Worm (Caenorhabditis elegans) whole organism, L3 larva: Measurements from ENCODE around the gene C07B5.8.

Experiments used
- aly-2 ChIP-seq: fragments of 150-350 bp; optimal IDR thresholded peaks from 2 replicates; lab custom pipeline; 2014; ENCODE audit warnings: missing biosample characterization, missing genetic modification characterization
- ama-1 ChIP-seq: fragments of 150-350 bp; optimal IDR thresholded peaks from 2 replicates; lab custom pipeline; 2018
- ceh-16 ChIP-seq: sonication (generic microtip); optimal IDR thresholded peaks from 2 replicates; lab custom pipeline; 2017; ENCODE audit warnings: missing biosample characterization, missing genetic modification characterization
- ceh-28 ChIP-seq: fragments of 150-350 bp; optimal IDR thresholded peaks from 2 replicates; lab custom pipeline; 2014; ENCODE audit warnings: missing biosample characterization, missing genetic modification reagents, missing genetic modification characterization
- ceh-82 ChIP-seq: fragments of 150-350 bp; optimal IDR thresholded peaks from 2 replicates; lab custom pipeline; 2014; ENCODE audit warnings: missing biosample characterization, missing genetic modification characterization
- daf-12 ChIP-seq: fragments of 150-350 bp; optimal IDR thresholded peaks from 2 replicates; lab custom pipeline; 2014; ENCODE audit warnings: missing biosample characterization, missing genetic modification reagents, missing genetic modification characterization
- egl-27 ChIP-seq: sonication (generic microtip); optimal IDR thresholded peaks from 4 replicates; lab custom pipeline; 2017; ENCODE audit warnings: missing biosample characterization, missing genetic modification reagents, missing genetic modification characterization
- egl-5 ChIP-seq: fragments of 150-350 bp; optimal IDR thresholded peaks from 2 replicates; lab custom pipeline; 2017; ENCODE audit warnings: missing biosample characterization, missing genetic modification reagents, missing genetic modification characterization, inconsistent platforms
- elt-1 ChIP-seq: fragments of 150-350 bp; optimal IDR thresholded peaks from 2 replicates; lab custom pipeline; 2014; ENCODE audit warnings: missing biosample characterization, missing genetic modification characterization
- elt-2 ChIP-seq: sonication (generic microtip); optimal IDR thresholded peaks from 2 replicates; lab custom pipeline; 2016; ENCODE audit warnings: missing genetic modification reagents, mild to moderate bottlenecking, missing genetic modification characterization, missing compliant biosample characterization
- elt-3 ChIP-seq, 3 experiments: fragments of 150-350 bp in 1 of 3; sonication (generic microtip) in 2 of 3; optimal IDR thresholded peaks; 2 replicates in 2 of 3; 4 replicates in 1 of 3; lab custom pipeline; 2014 to 2017; ENCODE audit warnings: missing biosample characterization in 3 of 3, missing genetic modification characterization in 3 of 3
- eor-1 ChIP-seq, 2 experiments: fragments of 150-350 bp; optimal IDR thresholded peaks; 2 replicates each; lab custom pipeline; 2014 to 2018; ENCODE audit warnings: missing biosample characterization in 2 of 2, missing genetic modification characterization in 2 of 2
- fkh-10 ChIP-seq: sonication (generic microtip); optimal IDR thresholded peaks from 2 replicates; lab custom pipeline; 2017; ENCODE audit warnings: missing biosample characterization, missing genetic modification reagents, missing genetic modification characterization
- lin-15B ChIP-seq: fragments of 150-350 bp; optimal IDR thresholded peaks from 2 replicates; lab custom pipeline; 2014; ENCODE audit warnings: missing biosample characterization, missing genetic modification characterization
- lin-39 ChIP-seq: fragments of 150-350 bp; optimal IDR thresholded peaks from 2 replicates; lab custom pipeline; 2018; ENCODE audit warnings: missing biosample characterization, missing genetic modification reagents, missing genetic modification characterization
- mml-1 ChIP-seq: fragments of 150-350 bp; sonication (generic microtip); optimal IDR thresholded peaks from 3 replicates; lab custom pipeline; 2014; ENCODE audit warnings: missing biosample characterization, missing genetic modification characterization
- nfya-1 ChIP-seq: sonication (generic microtip); optimal IDR thresholded peaks from 2 replicates; lab custom pipeline; 2017; ENCODE audit warnings: missing genetic modification characterization, mild to moderate bottlenecking, missing compliant biosample characterization, antibody characterized with exemption, moderate library complexity; ENCODE audit not compliant: insufficient read depth
- nhr-11 ChIP-seq: fragments of 150-350 bp; optimal IDR thresholded peaks from 2 replicates; lab custom pipeline; 2014; ENCODE audit warnings: missing biosample characterization, missing genetic modification characterization
- nhr-23 ChIP-seq: fragments of 150-350 bp; optimal IDR thresholded peaks from 2 replicates; lab custom pipeline; 2014; ENCODE audit warnings: missing biosample characterization, missing genetic modification reagents, missing genetic modification characterization
- nhr-237 ChIP-seq: fragments of 150-350 bp; optimal IDR thresholded peaks from 2 replicates; lab custom pipeline; 2014; ENCODE audit warnings: missing biosample characterization, missing genetic modification characterization
- nhr-25 ChIP-seq: sonication (generic microtip); optimal IDR thresholded peaks from 2 replicates; lab custom pipeline; 2017; ENCODE audit warnings: missing biosample characterization, missing genetic modification characterization
- nhr-43 ChIP-seq: sonication (generic microtip); optimal IDR thresholded peaks from 2 replicates; lab custom pipeline; 2016; ENCODE audit warnings: mild to moderate bottlenecking, missing genetic modification characterization, missing compliant biosample characterization; ENCODE audit not compliant: poor library complexity, severe bottlenecking
- nhr-67 ChIP-seq: fragments of 150-350 bp; optimal IDR thresholded peaks from 2 replicates; lab custom pipeline; 2014; ENCODE audit warnings: missing biosample characterization, missing genetic modification characterization
- nhr-76 ChIP-seq: fragments of 150-350 bp; sonication (generic microtip); optimal IDR thresholded peaks from 5 replicates; lab custom pipeline; 2014; ENCODE audit warnings: missing biosample characterization, missing genetic modification characterization
- nhr-77 ChIP-seq: fragments of 150-350 bp; optimal IDR thresholded peaks from 2 replicates; lab custom pipeline; 2014; ENCODE audit warnings: missing biosample characterization, missing genetic modification characterization
- pha-4 ChIP-seq: fragments of 150-350 bp; optimal IDR thresholded peaks from 2 replicates; lab custom pipeline; 2014; ENCODE audit warnings: missing biosample characterization, missing genetic modification reagents, missing genetic modification characterization
- sea-2 ChIP-seq: fragments of 150-350 bp; sonication (generic microtip); optimal IDR thresholded peaks from 4 replicates; lab custom pipeline; 2014; ENCODE audit warnings: missing biosample characterization, missing genetic modification reagents, missing genetic modification characterization
- skn-1 ChIP-seq: fragments of 150-350 bp; optimal IDR thresholded peaks from 2 replicates; lab custom pipeline; 2014; ENCODE audit warnings: missing biosample characterization, missing genetic modification characterization
- tbx-2 ChIP-seq: sonication (generic microtip); optimal IDR thresholded peaks from 2 replicates; lab custom pipeline; 2016; ENCODE audit warnings: mild to moderate bottlenecking, missing genetic modification characterization, missing compliant biosample characterization
- unc-39 ChIP-seq: sonication (generic microtip); optimal IDR thresholded peaks from 4 replicates; lab custom pipeline; 2017; ENCODE audit warnings: missing biosample characterization, missing genetic modification characterization
- unc-62 ChIP-seq: fragments of 150-350 bp; sonication (generic microtip); optimal IDR thresholded peaks from 4 replicates; lab custom pipeline; 2014; ENCODE audit warnings: missing biosample characterization, missing genetic modification reagents, missing genetic modification characterization
- ztf-11 ChIP-seq: fragments of 150-350 bp; optimal IDR thresholded peaks from 2 replicates; lab custom pipeline; 2014; ENCODE audit warnings: missing biosample characterization, missing genetic modification characterization

The C07B5.8 gene

DNA sequence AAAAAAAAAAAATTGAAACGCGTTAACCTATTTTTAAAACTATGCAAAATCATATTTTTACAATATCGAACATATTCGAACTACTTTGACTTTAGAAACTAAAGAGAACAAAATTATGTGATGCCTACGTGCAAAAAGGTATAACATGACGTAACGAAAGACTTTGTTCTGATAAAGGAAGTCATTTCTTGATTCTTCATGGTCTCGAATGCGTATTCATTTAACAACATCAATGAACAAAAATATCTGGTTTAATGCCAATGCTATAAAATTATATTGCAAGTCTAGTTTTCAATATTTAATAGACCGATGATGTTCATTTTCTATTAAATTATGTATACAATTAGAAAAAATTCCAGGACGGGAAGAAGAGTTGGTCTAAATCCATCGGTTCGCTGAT, 557 bp downstream of the C07B5.8 start:
- TF ChIP-seq elt-2 (tag; lab: Kevin White, UChicago), result no peak
- peak; percentile 2 for TF ChIP-seq nhr-23 (tag; lab: Kevin White, UChicago)
- peak; percentile 71 for TF ChIP-seq ama-1 (lab: Kevin White, UChicago)
- TF ChIP-seq tbx-2 (tag; lab: Kevin White, UChicago), result peak; percentile 36
- peak; percentile 41 for TF ChIP-seq nhr-25 (tag; lab: Kevin White, UChicago)

DNA sequence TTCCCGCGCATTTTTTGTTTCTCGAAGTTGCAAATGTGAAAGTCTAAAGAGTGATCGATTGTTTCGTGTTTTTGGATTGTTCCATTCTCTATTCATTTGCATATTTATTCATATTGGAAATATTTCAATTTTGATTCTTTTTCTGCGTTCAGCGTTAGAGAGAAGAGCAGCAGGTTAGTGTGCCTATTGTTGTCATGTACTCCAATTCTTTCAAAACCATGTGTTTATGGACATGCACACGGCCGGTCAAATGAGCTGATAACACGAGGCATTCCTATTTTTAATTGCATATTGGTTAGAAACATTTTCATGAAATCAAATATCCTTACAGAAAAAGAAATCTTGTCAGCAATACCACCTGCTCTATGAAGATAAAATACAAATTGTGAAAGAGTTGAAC, 4.9 kb downstream of the C07B5.8 start:
- TF ChIP-seq nhr-23 (tag; lab: Kevin White, UChicago) (no peak), pha-4 (tag; lab: Kevin White, UChicago) (peak; percentile 21)

- TF ChIP-seq aly-2, result no peak
- TF ChIP-seq nfya-1, result no peak
- TF ChIP-seq sea-2 (GFP tag; lab: Kevin White, UChicago), result no peak
- no peak for TF ChIP-seq ceh-28 (tag; lab: Kevin White, UChicago)
- TF ChIP-seq elt-3 (tag; optimal IDR thresholded peaks at IDR 0.05; lab: Kevin White, UChicago), result no peak
- TF ChIP-seq lin-15B, result no peak
- TF ChIP-seq fkh-10 (GFP tag; lab: Kevin White, UChicago), result no peak
- no peak for TF ChIP-seq unc-62 (GFP tag; lab: Kevin White, UChicago)
- no peak for TF ChIP-seq egl-27 (tag; lab: Kevin White, UChicago)
- TF ChIP-seq ceh-16 (tag; lab: Kevin White, UChicago), result no peak
- TF ChIP-seq elt-1 (tag; lab: Kevin White, UChicago), result no peak
- no peak for TF ChIP-seq nhr-67
These were observed 7.2 kb downstream of the C07B5.8 start, which contains the start of gene C07B5.4 for ce11 chrX:9529360-9529759. Gene C07B5.4, plus strand, starts transcription at chrX:9529660.

ce11 chrX:9527898-9528297, 8.7 kb downstream of the C07B5.8 start:
- TF ChIP-seq daf-12 (tag; lab: Kevin White, UChicago) (no peak), nhr-25 (tag; lab: Kevin White, UChicago) (peak; percentile 46)

DNA sequence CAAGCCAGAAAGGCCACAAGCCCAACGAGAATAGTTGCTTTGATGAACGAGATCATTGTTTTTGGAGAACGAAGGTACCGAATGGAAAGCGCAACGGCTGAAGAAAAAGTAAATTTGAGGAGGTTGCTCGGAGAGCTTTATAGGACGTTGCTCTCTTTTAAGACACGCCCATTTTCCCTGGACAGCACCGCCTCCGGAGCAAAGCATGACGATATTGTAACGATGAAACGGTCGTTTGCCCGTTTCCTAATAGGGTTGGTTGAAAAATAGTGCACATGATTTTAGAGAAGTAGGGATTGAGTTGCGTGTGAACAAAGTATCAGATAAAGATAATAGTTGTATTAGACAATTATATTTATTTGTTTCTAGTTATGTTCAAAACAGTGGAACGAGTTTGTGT, 13.4 kb downstream of the C07B5.8 start, which contains the start of gene C07B5.3:
TSS of gene C07B5.3 (minus strand) at position 101 of the 400 bp plus-strand sequence.
- no peak for TF ChIP-seq nhr-77 (tag; lab: Kevin White, UChicago)
- TF ChIP-seq ceh-82 (tag; lab: Kevin White, UChicago), result no peak
- no peak for TF ChIP-seq unc-39 (tag; lab: Kevin White, UChicago)
- TF ChIP-seq nhr-237 (tag; lab: Kevin White, UChicago), result no peak
- TF ChIP-seq ama-1 (lab: Kevin White, UChicago), result no peak
- TF ChIP-seq elt-1 (tag; lab: Kevin White, UChicago), result no peak
- no peak for TF ChIP-seq pha-4 (tag; lab: Kevin White, UChicago)
- TF ChIP-seq eor-1 (tag; optimal IDR thresholded peaks at IDR 0.05; lab: Kevin White, UChicago), result no peak
- no peak for TF ChIP-seq nhr-25 (tag; lab: Kevin White, UChicago)
- no peak for TF ChIP-seq egl-5 (tag; lab: Kevin White, UChicago)
- TF ChIP-seq ztf-11 (tag; lab: Kevin White, UChicago), result no peak
- no peak for TF ChIP-seq unc-62 (GFP tag; lab: Kevin White, UChicago)

- no peak for TF ChIP-seq skn-1
- no peak for TF ChIP-seq unc-62 (GFP tag; lab: Kevin White, UChicago)
- no peak for TF ChIP-seq nhr-76 (tag; lab: Kevin White, UChicago)
- TF ChIP-seq egl-5 (tag; lab: Kevin White, UChicago), result no peak
- TF ChIP-seq mml-1 (tag; lab: Kevin White, UChicago), result no peak
- TF ChIP-seq nhr-237 (tag; lab: Kevin White, UChicago), result no peak
- TF ChIP-seq ceh-82 (tag; lab: Kevin White, UChicago), result no peak
- TF ChIP-seq lin-39 (tag; lab: Kevin White, UChicago), result no peak
- no peak for TF ChIP-seq nhr-11
- TF ChIP-seq nhr-43 (tag; lab: Kevin White, UChicago), result no peak
- TF ChIP-seq ama-1 (lab: Kevin White, UChicago), result no peak
- TF ChIP-seq, all 47 proteins: peak for 0
These were observed 17.8 kb downstream of the C07B5.8 start, which contains the start of gene C07B5.6 for ce11 chrX:9518719-9519118. Gene C07B5.6, plus strand, starts transcription at chrX:9519019.
